Fruit fly (Drosophila melanogaster) whole organism, embryonic: ENCODE data around the gene CG42798.

Experiments used
- BEAF-32 ChIP-seq: fragments of 200-800 bp; sonication (Bioruptor generic); optimal IDR thresholded peaks from 3 replicates; lab custom pipeline; 2017; ENCODE audit warnings: missing biosample characterization, missing genetic modification characterization, mild to moderate bottlenecking, moderate library complexity, missing genetic modification reagents
- CG10565 ChIP-seq: fragments of 200-800 bp; sonication (Bioruptor generic); optimal IDR thresholded peaks from 3 replicates; lab custom pipeline; 2016; ENCODE audit warnings: missing biosample characterization, mild to moderate bottlenecking, missing genetic modification characterization
- CG11696 ChIP-seq: fragments of 200-800 bp; sonication (Bioruptor generic); IDR thresholded peaks from 2 replicates; pipeline ENCODE4 v1.3.6; 2022; ENCODE audit warnings: missing biosample characterization, missing genetic modification characterization
- CG12236 ChIP-seq: fragments of 200-800 bp; sonication (Bioruptor generic); optimal IDR thresholded peaks from 2 replicates; lab custom pipeline; 2016; ENCODE audit warnings: missing biosample characterization, missing genetic modification characterization
- CG12659 ChIP-seq: fragments of 200-800 bp; sonication (Bioruptor generic); optimal IDR thresholded peaks from 3 replicates; lab custom pipeline; 2017; ENCODE audit warnings: mild to moderate bottlenecking, missing biosample characterization, missing genetic modification reagents, missing genetic modification characterization
- CG12769 ChIP-seq: fragments of 200-800 bp; sonication (Bioruptor generic); optimal IDR thresholded peaks from 2 replicates; lab custom pipeline; 2019; ENCODE audit warnings: missing biosample characterization, mild to moderate bottlenecking, missing genetic modification characterization, moderate library complexity
- CG14667 ChIP-seq: fragments of 200-800 bp; sonication (Bioruptor generic); IDR thresholded peaks from 2 replicates; pipeline ENCODE4 v1.3.6; 2022; ENCODE audit warnings: missing biosample characterization, missing genetic modification characterization
- CG14710 ChIP-seq: fragments of 200-800 bp; sonication (Bioruptor generic); optimal IDR thresholded peaks from 3 replicates; lab custom pipeline; 2019; ENCODE audit warnings: missing biosample characterization, mild to moderate bottlenecking, missing genetic modification characterization, moderate library complexity
- CG15011 ChIP-seq: fragments of 200-800 bp; sonication (Bioruptor generic); optimal IDR thresholded peaks from 3 replicates; lab custom pipeline; 2018; ENCODE audit warnings: missing biosample characterization, mild to moderate bottlenecking, missing genetic modification characterization
- CG1603 ChIP-seq: fragments of 200-800 bp; sonication (Bioruptor generic); optimal IDR thresholded peaks from 2 replicates; lab custom pipeline; 2019; ENCODE audit warnings: missing biosample characterization, mild to moderate bottlenecking, missing genetic modification characterization, moderate library complexity
- CG16815 ChIP-seq: fragments of 200-800 bp; sonication (Bioruptor generic); optimal IDR thresholded peaks from 3 replicates; lab custom pipeline; 2017; ENCODE audit warnings: missing biosample characterization, mild to moderate bottlenecking, missing genetic modification characterization
- CG2120 ChIP-seq: fragments of 200-800 bp; sonication (Bioruptor generic); optimal IDR thresholded peaks from 3 replicates; lab custom pipeline; 2016; ENCODE audit warnings: missing biosample characterization, missing genetic modification characterization
- CG2202 ChIP-seq: fragments of 200-800 bp; sonication (Bioruptor generic); optimal IDR thresholded peaks from 2 replicates; lab custom pipeline; 2018; ENCODE audit warnings: missing biosample characterization, mild to moderate bottlenecking, missing genetic modification characterization
- CG2678 ChIP-seq: fragments of 200-800 bp; sonication (Bioruptor generic); optimal IDR thresholded peaks from 3 replicates; lab custom pipeline; 2019; ENCODE audit warnings: missing biosample characterization, mild to moderate bottlenecking, missing genetic modification characterization, moderate library complexity
- CG34224 ChIP-seq: fragments of 200-800 bp; sonication (Bioruptor generic); IDR thresholded peaks from 3 replicates; pipeline ENCODE4 v1.3.6; 2022; ENCODE audit warnings: missing biosample characterization, missing genetic modification characterization; ENCODE audit not compliant: partially characterized antibody
- CG8089 ChIP-seq: fragments of 200-800 bp; sonication (Bioruptor generic); optimal IDR thresholded peaks from 3 replicates; lab custom pipeline; 2016; ENCODE audit warnings: missing biosample characterization, missing genetic modification characterization
- Dip2 ChIP-seq: fragments of 200-800 bp; sonication (Bioruptor generic); IDR thresholded peaks from 2 replicates; pipeline ENCODE4 v1.3.6; 2022; ENCODE audit warnings: missing biosample characterization, missing genetic modification characterization
- Dref ChIP-seq: fragments of 200-800 bp; sonication (Bioruptor generic); IDR thresholded peaks from 2 replicates; pipeline ENCODE4 v1.3.6; 2022; ENCODE audit warnings: missing biosample characterization, missing genetic modification characterization
- Fer1 ChIP-seq: fragments of 200-800 bp; sonication (Bioruptor generic); optimal IDR thresholded peaks from 2 replicates; lab custom pipeline; 2017; ENCODE audit warnings: missing biosample characterization, mild to moderate bottlenecking, missing genetic modification characterization
- HLH4C ChIP-seq: fragments of 200-800 bp; sonication (Bioruptor generic); IDR thresholded peaks from 3 replicates; pipeline ENCODE4 v1.3.6; 2022; ENCODE audit warnings: missing biosample characterization, missing genetic modification characterization; ENCODE audit not compliant: partially characterized antibody
- Hmr ChIP-seq: fragments of 200-800 bp; sonication (Bioruptor generic); optimal IDR thresholded peaks from 3 replicates; lab custom pipeline; 2017; ENCODE audit warnings: mild to moderate bottlenecking, missing biosample characterization, missing genetic modification reagents, missing genetic modification characterization
- Lhr ChIP-seq: fragments of 200-800 bp; sonication (Bioruptor generic); optimal IDR thresholded peaks from 3 replicates; lab custom pipeline; 2017; ENCODE audit warnings: mild to moderate bottlenecking, missing biosample characterization, missing genetic modification reagents, missing genetic modification characterization
- Med ChIP-seq: fragments of 200-800 bp; sonication (Bioruptor generic); peaks from one replicate; lab custom pipeline; 2016; ENCODE audit warnings: missing biosample characterization, missing genetic modification characterization, mild to moderate bottlenecking, inconsistent platforms, moderate library complexity
- Mes4 ChIP-seq: fragments of 200-800 bp; sonication (Bioruptor generic); optimal IDR thresholded peaks from 2 replicates; lab custom pipeline; 2016; ENCODE audit warnings: missing biosample characterization, missing genetic modification characterization
- NFAT ChIP-seq: fragments of 200-800 bp; sonication (Bioruptor generic); IDR thresholded peaks from 2 replicates; pipeline ENCODE4 v1.3.6; 2022; ENCODE audit warnings: missing biosample characterization, missing genetic modification characterization
- Oaz ChIP-seq: fragments of 200-800 bp; sonication (Bioruptor generic); IDR thresholded peaks from 2 replicates; pipeline ENCODE4 v1.3.6; 2022; ENCODE audit warnings: missing biosample characterization, missing genetic modification characterization
- Poxn ChIP-seq: fragments of 200-800 bp; sonication (Bioruptor generic); IDR thresholded peaks from 2 replicates; pipeline ENCODE4 v1.3.6; 2022; ENCODE audit warnings: missing biosample characterization, missing genetic modification characterization
- Rx ChIP-seq: fragments of 200-800 bp; sonication (Bioruptor generic); IDR thresholded peaks from 2 replicates; pipeline ENCODE4 v1.3.6; 2022; ENCODE audit warnings: missing biosample characterization, missing genetic modification characterization
- abd-A ChIP-seq: fragments of 200-800 bp; sonication (Bioruptor generic); optimal IDR thresholded peaks from 3 replicates; lab custom pipeline; 2019; ENCODE audit warnings: missing biosample characterization, mild to moderate bottlenecking, missing genetic modification characterization, moderate library complexity
- az2 ChIP-seq: fragments of 200-800 bp; sonication (Bioruptor generic); optimal IDR thresholded peaks from 3 replicates; lab custom pipeline; 2016; ENCODE audit warnings: missing biosample characterization, missing genetic modification characterization
- bbx ChIP-seq: fragments of 200-800 bp; sonication (Bioruptor generic); IDR thresholded peaks from 2 replicates; pipeline ENCODE4 v1.3.6; 2022; ENCODE audit warnings: missing biosample characterization, missing genetic modification characterization; ENCODE audit not compliant: partially characterized antibody
- bigmax ChIP-seq: fragments of 200-800 bp; sonication (Bioruptor generic); optimal IDR thresholded peaks from 2 replicates; lab custom pipeline; 2018; ENCODE audit warnings: missing biosample characterization, mild to moderate bottlenecking, missing genetic modification characterization
- ci ChIP-seq: fragments of 200-800 bp; sonication (Bioruptor generic); IDR thresholded peaks from 3 replicates; pipeline ENCODE4 v1.3.6; 2022; ENCODE audit warnings: missing biosample characterization, missing genetic modification characterization
- corto ChIP-seq: fragments of 200-800 bp; sonication (Bioruptor generic); optimal IDR thresholded peaks from 2 replicates; lab custom pipeline; 2016; ENCODE audit warnings: missing biosample characterization, mild to moderate bottlenecking, missing genetic modification characterization, moderate library complexity
- hbn ChIP-seq: fragments of 200-800 bp; sonication (Bioruptor generic); IDR thresholded peaks from 2 replicates; pipeline ENCODE4 v1.3.6; 2022; ENCODE audit warnings: missing biosample characterization, missing genetic modification characterization; ENCODE audit not compliant: partially characterized antibody
- jigr1 ChIP-seq: fragments of 200-800 bp; sonication (Bioruptor generic); IDR thresholded peaks from 3 replicates; pipeline ENCODE4 v1.3.6; 2022; ENCODE audit warnings: missing biosample characterization, missing genetic modification characterization
- lbe ChIP-seq: fragments of 200-800 bp; sonication (Bioruptor generic); optimal IDR thresholded peaks from 2 replicates; lab custom pipeline; 2016; ENCODE audit warnings: missing biosample characterization, mild to moderate bottlenecking, missing genetic modification characterization
- pum ChIP-seq: fragments of 200-800 bp; sonication (Bioruptor generic); optimal IDR thresholded peaks from 2 replicates; lab custom pipeline; 2016; ENCODE audit warnings: missing biosample characterization, missing genetic modification characterization
- sens ChIP-seq: fragments of 200-800 bp; sonication (Bioruptor generic); peaks from one replicate; lab custom pipeline; 2016; ENCODE audit warnings: missing biosample characterization, missing genetic modification characterization
- stc ChIP-seq: fragments of 200-800 bp; sonication (Bioruptor generic); IDR thresholded peaks from 2 replicates; pipeline ENCODE4 v1.3.6; 2022; ENCODE audit warnings: missing biosample characterization, missing genetic modification characterization
- toy ChIP-seq: fragments of 200-800 bp; sonication (Bioruptor generic); IDR thresholded peaks from 2 replicates; pipeline ENCODE4 v1.3.6; 2022; ENCODE audit warnings: missing biosample characterization, missing genetic modification characterization
- tx ChIP-seq: fragments of 200-800 bp; sonication (Bioruptor generic); optimal IDR thresholded peaks from 2 replicates; lab custom pipeline; 2016; ENCODE audit warnings: missing biosample characterization, missing genetic modification characterization
- vvl ChIP-seq: fragments of 200-800 bp; sonication (Bioruptor generic); IDR thresholded peaks from 2 replicates; pipeline ENCODE4 v1.3.6; 2022; ENCODE audit warnings: missing biosample characterization, missing genetic modification characterization
- zfh2 ChIP-seq: fragments of 200-800 bp; sonication (Bioruptor generic); optimal IDR thresholded peaks from 2 replicates; lab custom pipeline; 2016; ENCODE audit warnings: missing biosample characterization, missing genetic modification characterization

CG42798 gene

dm6 chr3R:17403188-17403587 is 3.3 kb upstream of the CG42798 start, which contains the start of gene CG34279:
Gene CG34279, minus strand, starts transcription at chr3R:17403288.
- no peak for TF ChIP-seq corto
- TF ChIP-seq Poxn (GFP tag; lab: Robert Waterston, UW): no peak
- no peak for TF ChIP-seq CG14710 (tag; lab: Kevin White, UChicago)
- no peak for TF ChIP-seq Oaz (GFP tag; lab: Robert Waterston, UW)
- TF ChIP-seq Dref (GFP tag; lab: Robert Waterston, UW): no peak
- no peak for TF ChIP-seq bigmax (GFP tag; lab: Kevin White, UChicago)
- no peak for TF ChIP-seq BEAF-32 (GFP tag; lab: Kevin White, UChicago)
- TF ChIP-seq CG11696 (GFP tag; lab: Robert Waterston, UW): no peak
- TF ChIP-seq jigr1 (GFP tag; lab: Robert Waterston, UW): no peak
- TF ChIP-seq tx (GFP tag; lab: Kevin White, UChicago): no peak

dm6 chr3R:17403618-17404017 is 2.9 kb upstream of the CG42798 start, which contains the start of gene CG34280:
Gene CG34280, minus strand, starts transcription at chr3R:17403718.
- TF ChIP-seq Lhr (GFP tag; lab: Kevin White, UChicago) (no peak), zfh2 (no peak)

dm6 chr3R:17404155-17404554 is 2.3 kb upstream of the CG42798 start:
- TF ChIP-seq CG34224 (no peak), CG2678 (tag; lab: Kevin White, UChicago) (peak; percentile 6), CG2120 (peak; percentile 32), abd-A (tag; lab: Kevin White, UChicago) (no peak), CG8089 (GFP tag; lab: Kevin White, UChicago) (no peak), Hmr (peak; percentile 66), CG12236 (GFP tag; lab: Kevin White, UChicago) (no peak), HLH4C (GFP tag; lab: Robert Waterston, UW) (no peak), az2 (GFP tag; lab: Kevin White, UChicago) (no peak), sens (GFP tag; lab: Kevin White, UChicago) (peak; percentile 15), CG15011 (GFP tag; lab: Kevin White, UChicago) (no peak), hbn (GFP tag; lab: Robert Waterston, UW) (no peak), lbe (GFP tag; lab: Kevin White, UChicago) (peak; percentile 75), toy (GFP tag; lab: Robert Waterston, UW) (no peak), Med (GFP tag; lab: Kevin White, UChicago) (peak; percentile 33), CG1603 (no peak), NFAT (GFP tag; lab: Robert Waterston, UW) (no peak), CG2202 (tag; lab: Kevin White, UChicago) (no peak)
- TF ChIP-seq, all 482 proteins: peak for 6

- TF ChIP-seq pum (GFP tag; lab: Kevin White, UChicago): no peak
- TF ChIP-seq CG16815 (GFP tag; lab: Kevin White, UChicago): no peak
- TF ChIP-seq CG10565: no peak
- TF ChIP-seq Dref (GFP tag; lab: Robert Waterston, UW): no peak
- TF ChIP-seq Fer1 (GFP tag; lab: Kevin White, UChicago): no peak
- no peak for TF ChIP-seq Mes4 (GFP tag; lab: Kevin White, UChicago)
- no peak for TF ChIP-seq CG12769
- no peak for TF ChIP-seq bbx
- no peak for TF ChIP-seq Rx
- TF ChIP-seq stc (GFP tag; lab: Robert Waterston, UW): no peak
- TF ChIP-seq ci (GFP tag; lab: Robert Waterston, UW): no peak
- TF ChIP-seq CG14667 (GFP tag; lab: Robert Waterston, UW): no peak
- TF ChIP-seq Dip2 (GFP tag; lab: Robert Waterston, UW): no peak
- no peak for TF ChIP-seq CG12659 (GFP tag; lab: Kevin White, UChicago)
- no peak for TF ChIP-seq vvl (GFP tag; lab: Robert Waterston, UW)
These were observed 1.5 kb upstream of the CG42798 start, which contains the start of gene CG42823 for dm6 chr3R:17405009-17405408. Gene CG42823, minus strand, starts transcription at chr3R:17405109.
